Fruit fly (Drosophila melanogaster): ENCODE measurements around the gene CG17754.

dm6 chrX:9247171-9247783 is 2.9 kb upstream of the CG17754 start, which contains the start of the genes amx and Dsor1:
- no peak for TF ChIP-seq Sin3A (optimal IDR thresholded peaks at IDR 0.05)
- no peak for TF ChIP-seq insv (optimal IDR thresholded peaks at IDR 0.05)
- no peak for TF ChIP-seq Myc (optimal IDR thresholded peaks at IDR 0.05)
- TF ChIP-seq psq (optimal IDR thresholded peaks at IDR 0.05), result no peak
- TF ChIP-seq h (optimal IDR thresholded peaks at IDR 0.05), result no peak
- no peak for TF ChIP-seq ttk (optimal IDR thresholded peaks at IDR 0.05)

Measured in Kc167 (cell line).